Worm (Caenorhabditis elegans): ENCODE measurements around the gene R151.10.
A peak's percentile ranks its signal among the peaks of the same experiment; 100 is the strongest.

Gene R151.10

DNA sequence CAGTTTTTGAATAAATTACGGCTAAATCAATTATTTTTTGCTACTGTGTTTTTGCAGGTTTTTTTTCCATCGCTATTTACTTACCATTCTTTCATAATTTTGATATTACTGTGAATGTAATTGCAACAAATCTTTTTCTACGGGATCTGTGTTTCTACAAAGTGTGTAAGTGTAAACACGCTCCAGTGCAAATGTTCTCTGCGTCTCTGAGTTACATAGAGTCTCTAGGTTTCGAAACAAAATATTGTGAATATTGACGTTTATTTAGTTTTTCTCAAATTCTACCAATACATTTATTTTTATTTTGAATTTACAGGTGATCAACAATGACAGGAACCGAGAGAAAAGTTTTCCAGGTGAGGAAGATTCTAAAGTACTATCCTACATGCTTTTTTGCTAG lies 46.7 kb downstream of the R151.10 start, which contains the start of gene yju-2:
TSS of gene yju-2 (plus strand) at position 315 of the 400 bp plus-strand sequence.
- TF ChIP-seq nhr-28 (tag; optimal IDR thresholded peaks at IDR 0.05) (no peak), M03D4.4 (tag; optimal IDR thresholded peaks at IDR 0.05) (no peak), lin-32 (GFP tag; optimal IDR thresholded peaks at IDR 0.05) (no peak), bed-3 (GFP tag; optimal IDR thresholded peaks at IDR 0.05) (no peak), mep-1 (tag; optimal IDR thresholded peaks at IDR 0.05) (no peak), unc-120 (tag; optimal IDR thresholded peaks at IDR 0.05; ENCODE audit: poor library complexity, severe bottlenecking) (no peak), mls-2 (tag; optimal IDR thresholded peaks at IDR 0.05) (no peak), pha-4 (tag; optimal IDR thresholded peaks at IDR 0.05) (peak; percentile 82), cnd-1 (tag; optimal IDR thresholded peaks at IDR 0.05) (no peak), elt-3 (tag; optimal IDR thresholded peaks at IDR 0.05) (no peak), elt-1 (tag; optimal IDR thresholded peaks at IDR 0.05; ENCODE audit: borderline replicate concordance, insufficient read depth) (no peak), hlh-1 (tag; optimal IDR thresholded peaks at IDR 0.05) (no peak), lsy-2 (tag; optimal IDR thresholded peaks at IDR 0.05) (peak; percentile 70), ham-2 (GFP tag; optimal IDR thresholded peaks at IDR 0.05) (no peak), flh-1 (GFP tag; optimal IDR thresholded peaks at IDR 0.05) (no peak), ceh-39 (tag; optimal IDR thresholded peaks at IDR 0.05) (peak; percentile 24), mab-5 (tag; optimal IDR thresholded peaks at IDR 0.05) (no peak), unc-62 (GFP tag; optimal IDR thresholded peaks at IDR 0.05) (no peak), snpc-4 (tag; optimal IDR thresholded peaks at IDR 0.05) (no peak), sptf-1 (tag; optimal IDR thresholded peaks at IDR 0.05) (peak; percentile 4), ztf-11 (tag; optimal IDR thresholded peaks at IDR 0.05) (no peak), nhr-76 (tag; optimal IDR thresholded peaks at IDR 0.05) (no peak), zip-8 (tag; optimal IDR thresholded peaks at IDR 0.05) (no peak), nhr-2 (tag; optimal IDR thresholded peaks at IDR 0.05) (no peak), drap-1 (GFP tag; optimal IDR thresholded peaks at IDR 0.05) (no peak), sem-2 (GFP tag; optimal IDR thresholded peaks at IDR 0.05) (no peak), nhr-237 (tag; optimal IDR thresholded peaks at IDR 0.05) (peak; percentile 47), lin-13 (tag; optimal IDR thresholded peaks at IDR 0.05) (no peak), blmp-1 (tag; optimal IDR thresholded peaks at IDR 0.05) (no peak), ceh-43 (GFP tag; optimal IDR thresholded peaks at IDR 0.05) (no peak), ces-1 (GFP tag; optimal IDR thresholded peaks at IDR 0.05) (peak; percentile 69), ceh-83 (GFP tag; optimal IDR thresholded peaks at IDR 0.05) (no peak), nhr-12 (tag; optimal IDR thresholded peaks at IDR 0.05) (no peak), unc-39 (tag; optimal IDR thresholded peaks at IDR 0.05) (no peak), tbx-8 (GFP tag; optimal IDR thresholded peaks at IDR 0.05) (no peak)

DNA sequence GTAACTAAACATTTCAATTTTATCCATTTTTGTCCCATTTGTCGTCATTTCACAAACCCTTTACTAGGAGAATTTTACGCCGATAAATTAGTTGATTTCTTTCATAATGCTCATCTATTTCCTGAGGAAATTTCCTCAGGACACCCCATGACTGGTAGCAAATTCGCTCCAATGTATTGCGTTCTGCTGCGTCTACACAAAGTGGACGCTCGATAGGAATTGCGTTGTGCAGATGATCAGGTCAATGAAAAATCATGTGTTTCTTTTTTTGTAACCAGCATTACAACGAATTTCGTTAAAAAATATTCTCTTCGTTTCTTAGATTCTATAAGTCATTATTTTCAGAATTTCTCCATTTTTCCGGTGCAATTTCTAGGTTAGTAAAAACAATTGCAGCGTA lies 48.9 kb downstream of the R151.10 start, which contains the start of gene epg-4:
TSS of gene epg-4 (plus strand) at position 346 of the 400 bp plus-strand sequence.
- TF ChIP-seq sptf-1 (tag; optimal IDR thresholded peaks at IDR 0.05) (peak; percentile 41), mep-1 (tag; optimal IDR thresholded peaks at IDR 0.05) (peak; percentile 67), nhr-12 (tag; optimal IDR thresholded peaks at IDR 0.05) (no peak), unc-39 (tag; optimal IDR thresholded peaks at IDR 0.05) (no peak), elt-3 (tag; optimal IDR thresholded peaks at IDR 0.05) (no peak), zip-8 (tag; optimal IDR thresholded peaks at IDR 0.05) (no peak), nhr-28 (tag; optimal IDR thresholded peaks at IDR 0.05) (no peak), nhr-237 (tag; optimal IDR thresholded peaks at IDR 0.05) (no peak), mls-2 (tag; optimal IDR thresholded peaks at IDR 0.05) (peak; percentile 12), hlh-1 (tag; optimal IDR thresholded peaks at IDR 0.05) (peak; percentile 8), nhr-2 (tag; optimal IDR thresholded peaks at IDR 0.05) (no peak), drap-1 (GFP tag; optimal IDR thresholded peaks at IDR 0.05) (no peak), ceh-83 (GFP tag; optimal IDR thresholded peaks at IDR 0.05) (no peak), tbx-8 (GFP tag; optimal IDR thresholded peaks at IDR 0.05) (no peak), ceh-43 (GFP tag; optimal IDR thresholded peaks at IDR 0.05) (no peak), mab-5 (tag; optimal IDR thresholded peaks at IDR 0.05) (no peak), bed-3 (GFP tag; optimal IDR thresholded peaks at IDR 0.05) (no peak), flh-1 (GFP tag; optimal IDR thresholded peaks at IDR 0.05) (no peak), lin-32 (GFP tag; optimal IDR thresholded peaks at IDR 0.05) (no peak), cnd-1 (tag; optimal IDR thresholded peaks at IDR 0.05) (no peak), pha-4 (tag; optimal IDR thresholded peaks at IDR 0.05) (no peak), ceh-39 (tag; optimal IDR thresholded peaks at IDR 0.05) (no peak), ztf-11 (tag; optimal IDR thresholded peaks at IDR 0.05) (no peak), lsy-2 (tag; optimal IDR thresholded peaks at IDR 0.05) (peak; percentile 7), lin-13 (tag; optimal IDR thresholded peaks at IDR 0.05) (no peak), unc-62 (GFP tag; optimal IDR thresholded peaks at IDR 0.05) (no peak), M03D4.4 (tag; optimal IDR thresholded peaks at IDR 0.05) (no peak), blmp-1 (tag; optimal IDR thresholded peaks at IDR 0.05) (no peak), unc-120 (tag; optimal IDR thresholded peaks at IDR 0.05; ENCODE audit: poor library complexity, severe bottlenecking) (no peak), ham-2 (GFP tag; optimal IDR thresholded peaks at IDR 0.05) (no peak), snpc-4 (tag; optimal IDR thresholded peaks at IDR 0.05) (no peak), sem-2 (GFP tag; optimal IDR thresholded peaks at IDR 0.05) (no peak), ces-1 (GFP tag; optimal IDR thresholded peaks at IDR 0.05) (no peak), nhr-76 (tag; optimal IDR thresholded peaks at IDR 0.05) (no peak), elt-1 (tag; optimal IDR thresholded peaks at IDR 0.05; ENCODE audit: borderline replicate concordance, insufficient read depth) (no peak)
